Worm (Caenorhabditis elegans) whole organism, L1 larva: ENCODE measurements around the gene ugt-48.

Source experiments
- sptf-1 ChIP-seq: fragments of 150-350 bp; optimal IDR thresholded peaks from 2 replicates; lab custom pipeline; 2014; ENCODE audit warnings: missing biosample characterization, missing genetic modification characterization
- unc-62 ChIP-seq: fragments of 150-350 bp; optimal IDR thresholded peaks from 2 replicates; lab custom pipeline; 2014; ENCODE audit warnings: missing biosample characterization, missing genetic modification reagents, missing genetic modification characterization

- TF ChIP-seq unc-62 (GFP tag; lab: Kevin White, UChicago) (no peak), sptf-1 (tag; lab: Kevin White, UChicago) (no peak)
Observed at ce11 chrV:5523260-5523659, 24.6 kb downstream of the ugt-48 start.
